Fruit fly (Drosophila melanogaster): ENCODE data around the gene Qsox3.

Qsox3 gene

DNA sequence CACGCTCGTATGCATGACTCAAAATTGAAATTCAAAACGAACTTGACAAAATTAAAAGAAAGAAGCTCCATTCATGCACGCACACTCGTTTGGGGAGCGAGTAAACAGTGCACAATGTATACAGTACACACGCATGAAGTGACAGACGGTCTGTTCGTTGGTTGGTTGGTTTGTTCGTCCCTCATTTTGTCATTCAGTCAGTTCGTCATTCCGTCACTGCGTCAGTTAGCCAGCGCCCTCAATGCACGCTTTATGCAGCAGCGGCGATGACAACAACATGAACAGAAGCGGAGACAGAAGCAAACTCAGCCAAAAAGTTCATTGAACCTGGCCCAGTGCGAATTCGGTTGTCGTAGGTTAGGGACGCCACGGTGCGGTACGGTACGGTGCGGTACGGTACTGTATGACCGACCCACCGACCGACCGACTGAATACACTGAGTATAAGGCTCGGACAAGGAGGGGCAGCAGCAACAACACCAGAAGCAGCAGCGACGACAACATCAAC, 29.3 kb downstream of the Qsox3 start:
- TF ChIP-seq Lpt (GFP tag; optimal IDR thresholded peaks at IDR 0.05) (no peak), CG8119 (GFP tag; IDR thresholded peaks at IDR 0.05) (no peak), Sox14 (GFP tag; optimal IDR thresholded peaks at IDR 0.05) (no peak), Hr38 (GFP tag; optimal IDR thresholded peaks at IDR 0.05) (no peak), CG7368 (GFP tag; optimal IDR thresholded peaks at IDR 0.05) (no peak), CG3032 (tag; optimal IDR thresholded peaks at IDR 0.05) (no peak), cyc (GFP tag; optimal IDR thresholded peaks at IDR 0.05) (no peak), Blimp-1 (GFP tag; optimal IDR thresholded peaks at IDR 0.05) (no peak), Sox102F (GFP tag; optimal IDR thresholded peaks at IDR 0.05) (no peak), CG32006 (GFP tag; optimal IDR thresholded peaks at IDR 0.05) (no peak), fkh (GFP tag; optimal IDR thresholded peaks at IDR 0.05) (no peak), Ets96B (tag; optimal IDR thresholded peaks at IDR 0.05) (no peak), vri (GFP tag; optimal IDR thresholded peaks at IDR 0.05) (no peak), CG3919 (GFP tag; optimal IDR thresholded peaks at IDR 0.05) (no peak), CG31627 (GFP tag; optimal IDR thresholded peaks at IDR 0.05) (no peak)

DNA sequence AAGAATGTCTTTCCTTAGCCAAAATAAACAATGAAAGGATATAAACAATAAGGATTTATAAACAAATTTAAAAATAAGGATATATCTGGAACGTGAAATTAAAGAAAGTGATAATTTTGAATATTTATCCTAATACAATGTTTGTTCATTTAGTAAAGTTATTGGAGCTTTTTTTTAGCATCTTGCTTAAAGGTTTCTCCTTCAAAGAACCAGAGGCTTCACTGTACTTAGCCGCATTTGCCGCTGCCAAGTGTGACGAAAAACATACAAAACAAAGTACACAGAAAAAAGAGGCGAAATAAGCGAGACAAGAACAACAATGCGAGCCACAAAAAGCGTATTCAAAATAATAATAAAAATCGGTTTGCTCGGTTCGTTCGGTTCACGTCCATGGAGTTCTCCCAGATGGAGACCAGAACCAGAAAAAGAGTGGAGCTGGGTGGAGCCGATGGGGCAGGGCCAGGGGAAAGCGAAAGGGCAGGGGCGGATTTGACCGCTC, 29.9 kb downstream of the Qsox3 start:
- TF ChIP-seq Blimp-1 (GFP tag; optimal IDR thresholded peaks at IDR 0.05) (peak; percentile 79), svp (GFP tag) (peak; percentile 95), ss (GFP tag; optimal IDR thresholded peaks at IDR 0.05) (peak; percentile 95 to 98), Ets21C (GFP tag; optimal IDR thresholded peaks at IDR 0.05) (peak; percentile 87), Eip78C (GFP tag) (peak; percentile 99), CG15336 (GFP tag; IDR thresholded peaks at IDR 0.05) (peak; percentile 86), topi (GFP tag; optimal IDR thresholded peaks at IDR 0.05) (peak; percentile 93), dac (GFP tag; optimal IDR thresholded peaks at IDR 0.05) (peak; percentile 60), fkh (GFP tag; optimal IDR thresholded peaks at IDR 0.05) (peak; percentile 5), CG4318 (GFP tag; optimal IDR thresholded peaks at IDR 0.05) (peak; percentile 80), CG1621 (tag; optimal IDR thresholded peaks at IDR 0.05) (peak; percentile 89), esn (GFP tag; optimal IDR thresholded peaks at IDR 0.05) (peak; percentile 95), CG8632 (GFP tag; optimal IDR thresholded peaks at IDR 0.05) (peak; percentile 95), CG31627 (GFP tag; optimal IDR thresholded peaks at IDR 0.05) (peak; percentile 93), CG16779 (tag; optimal IDR thresholded peaks at IDR 0.05) (peak; percentile 86), Hr38 (GFP tag; optimal IDR thresholded peaks at IDR 0.05) (no peak), CG6808 (GFP tag; optimal IDR thresholded peaks at IDR 0.05) (peak; percentile 97), CG3919 (GFP tag; optimal IDR thresholded peaks at IDR 0.05) (peak; percentile 94), OdsH (GFP tag; optimal IDR thresholded peaks at IDR 0.05) (peak; percentile 94), CG10631 (GFP tag; optimal IDR thresholded peaks at IDR 0.05) (peak; percentile 95), Hr4 (GFP tag; optimal IDR thresholded peaks at IDR 0.05) (peak; percentile 86), CG7368 (GFP tag; optimal IDR thresholded peaks at IDR 0.05) (peak; percentile 90), dsx (GFP tag; optimal IDR thresholded peaks at IDR 0.05; ENCODE audit: poor library complexity, severe bottlenecking) (peak; percentile 96), CG8119 (GFP tag; IDR thresholded peaks at IDR 0.05) (peak; percentile 90), vri (GFP tag; optimal IDR thresholded peaks at IDR 0.05) (peak; percentile 53), achi (GFP tag; optimal IDR thresholded peaks at IDR 0.05) (peak; percentile 93), CG6163 (GFP tag; IDR thresholded peaks at IDR 0.05) (peak; percentile 87), spab (GFP tag; optimal IDR thresholded peaks at IDR 0.05) (peak; percentile 98), CG6854 (GFP tag; optimal IDR thresholded peaks at IDR 0.05) (peak; percentile 70), CG3032 (tag; optimal IDR thresholded peaks at IDR 0.05) (peak; percentile 96), CG10669 (GFP tag; optimal IDR thresholded peaks at IDR 0.05) (peak; percentile 98), Smox (GFP tag; optimal IDR thresholded peaks at IDR 0.05) (peak; percentile 91), Sox15 (GFP tag; optimal IDR thresholded peaks at IDR 0.05) (peak; percentile 94), Gug (GFP tag; IDR thresholded peaks at IDR 0.05) (peak; percentile 77), Eip75B (GFP tag; optimal IDR thresholded peaks at IDR 0.05) (peak; percentile 95), CG11294 (GFP tag; IDR thresholded peaks at IDR 0.05) (peak; percentile 68; the same call in 1 of the 2 replicates), Eip93F (GFP tag; optimal IDR thresholded peaks at IDR 0.05) (peak; percentile 72), Lpt (GFP tag; optimal IDR thresholded peaks at IDR 0.05) (peak; percentile 72), CG11902 (GFP tag; optimal IDR thresholded peaks at IDR 0.05) (peak; percentile 93), net (GFP tag; optimal IDR thresholded peaks at IDR 0.05) (peak; percentile 93), pdm3 (GFP tag; optimal IDR thresholded peaks at IDR 0.05) (peak; percentile 94), Hr39 (GFP tag; optimal IDR thresholded peaks at IDR 0.05) (peak; percentile 90), CG8319 (GFP tag; optimal IDR thresholded peaks at IDR 0.05) (peak; percentile 91), Ets96B (tag; optimal IDR thresholded peaks at IDR 0.05) (peak; percentile 97)

Data from whole organism, prepupa.